Worm (Caenorhabditis elegans) whole organism, young adult: ENCODE measurements around the gene F53B3.5.

Source experiments
- B0261.1 ChIP-seq: sonication (generic microtip); optimal IDR thresholded peaks from 2 replicates; lab custom pipeline; 2016; ENCODE audit warnings: mild to moderate bottlenecking, missing genetic modification characterization, moderate library complexity, missing compliant biosample characterization
- F33H1.4 ChIP-seq: fragments of 200-800 bp; sonication (Bioruptor generic); IDR thresholded peaks from 2 replicates; pipeline ENCODE4 v1.3.6; 2022; ENCODE audit warnings: missing genetic modification reagents, missing genetic modification characterization, missing compliant biosample characterization
- F37B4.10 ChIP-seq: fragments of 200-800 bp; sonication (Bioruptor generic); IDR thresholded peaks from 2 replicates; pipeline ENCODE4 v1.3.6; 2022; ENCODE audit warnings: missing genetic modification characterization, missing compliant biosample characterization
- K12H6.12 ChIP-seq: fragments of 200-800 bp; sonication (Bioruptor generic); optimal IDR thresholded peaks from 2 replicates; lab custom pipeline; 2018; ENCODE audit warnings: mild to moderate bottlenecking, missing genetic modification characterization, missing compliant biosample characterization
- Y53G8AR.9 ChIP-seq: fragments of 200-800 bp; sonication (Bioruptor generic); conservative IDR thresholded peaks from 2 replicates; pipeline ENCODE4 v1.3.6; 2022; ENCODE audit warnings: missing genetic modification reagents, missing genetic modification characterization, missing compliant biosample characterization
- Y56A3A.18 ChIP-seq: fragments of 200-800 bp; sonication (Bioruptor generic); IDR thresholded peaks from 2 replicates; pipeline ENCODE4 v1.3.6; 2022; ENCODE audit warnings: missing genetic modification reagents, missing genetic modification characterization, missing compliant biosample characterization
- attf-3 ChIP-seq: fragments of 200-800 bp; sonication (Bioruptor generic); conservative IDR thresholded peaks from 2 replicates; pipeline ENCODE4 v1.3.6; 2022; ENCODE audit warnings: missing genetic modification reagents, missing genetic modification characterization, missing compliant biosample characterization
- attf-5 ChIP-seq: fragments of 200-800 bp; sonication (Bioruptor generic); optimal IDR thresholded peaks from 2 replicates; lab custom pipeline; 2018; ENCODE audit warnings: mild to moderate bottlenecking, missing genetic modification characterization, missing compliant biosample characterization
- pha-4 ChIP-seq: fragments of 150-350 bp; sonication (generic microtip); optimal IDR thresholded peaks from 2 replicates; lab custom pipeline; 2014; ENCODE audit warnings: missing biosample characterization, missing genetic modification reagents, missing genetic modification characterization
- rpc-1 ChIP-seq, 2 experiments: fragments of 150-350 bp in 1 of 2; sonication (generic microtip) in 1 of 2; optimal IDR thresholded peaks; 2 replicates each; lab custom pipeline; 2014 to 2018; ENCODE audit warnings: missing biosample characterization in 1 of 2, missing genetic modification characterization in 1 of 2, missing genetic modification reagents in 1 of 2, missing genotype in 1 of 2
- sea-2 ChIP-seq: fragments of 200-800 bp; sonication (Bioruptor generic); IDR thresholded peaks from 2 replicates; pipeline ENCODE4 v1.3.6; 2022; ENCODE audit warnings: missing genetic modification characterization, missing compliant biosample characterization
- somi-1 ChIP-seq: fragments of 200-800 bp; sonication (Bioruptor generic); optimal IDR thresholded peaks from 2 replicates; lab custom pipeline; 2018; ENCODE audit warnings: mild to moderate bottlenecking, missing genetic modification characterization, missing compliant biosample characterization
- xnd-1 ChIP-seq: sonication (generic microtip); optimal IDR thresholded peaks from 2 replicates; lab custom pipeline; 2016; ENCODE audit warnings: missing genotype, missing genetic modification reagents, missing genetic modification characterization, missing compliant biosample characterization

DNA sequence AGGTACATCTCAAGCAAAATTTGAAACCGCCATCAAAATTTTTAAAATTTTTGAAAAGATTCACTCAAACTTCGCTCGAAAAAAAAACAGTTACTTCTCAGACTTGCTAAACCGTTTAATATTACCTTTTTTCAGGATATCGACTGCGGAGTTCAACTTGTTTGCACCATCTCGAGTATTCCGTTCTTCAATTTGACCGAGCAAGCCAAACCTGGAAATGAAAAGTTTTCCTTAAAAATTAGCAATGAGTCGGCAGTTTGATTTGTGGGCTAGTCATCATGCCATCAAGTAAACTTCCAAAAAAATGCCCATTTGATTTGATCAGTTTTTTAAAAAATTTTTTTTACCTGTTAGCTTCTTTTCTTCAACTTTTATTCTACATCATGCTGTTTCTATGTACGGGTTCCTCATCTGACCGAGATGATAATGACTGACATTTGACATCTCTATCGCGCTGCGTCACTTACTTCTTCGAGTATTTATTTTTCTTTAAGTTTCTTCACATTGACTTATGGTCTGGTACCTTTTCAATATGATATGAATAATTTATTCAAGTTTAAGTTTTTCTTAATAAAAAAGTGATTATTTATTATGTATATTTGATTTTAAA is 10.8 kb upstream of the F53B3.5 start:
- no peak for TF ChIP-seq F37B4.10 (GFP tag; lab: Robert Waterston, UW)
- TF ChIP-seq K12H6.12 (tag; lab: Kevin White, UChicago) = no peak
- TF ChIP-seq B0261.1 = no peak
- 0 out of 2 replicates have a peak, but pooled peaks have one; percentile 24 for TF ChIP-seq Y56A3A.18 (GFP tag; lab: Robert Waterston, UW)
- TF ChIP-seq F33H1.4 (GFP tag; lab: Robert Waterston, UW) = no peak
- TF ChIP-seq sea-2 (GFP tag; lab: Robert Waterston, UW) = no peak
- no peak for TF ChIP-seq attf-5 (GFP tag; lab: Kevin White, UChicago)
- no peak for TF ChIP-seq pha-4 (tag; lab: Kevin White, UChicago)
- TF ChIP-seq xnd-1 = no peak
- TF ChIP-seq somi-1 = peak; percentile 15
- no peak for TF ChIP-seq attf-3 (GFP tag; lab: Robert Waterston, UW)
- TF ChIP-seq Y53G8AR.9 = no peak
- no peak for TF ChIP-seq rpc-1 (optimal IDR thresholded peaks at IDR 0.05; lab: Kevin White, UChicago)
- TF ChIP-seq rpc-1 (tag; optimal IDR thresholded peaks at IDR 0.05; lab: Kevin White, UChicago) = no peak
